Worm (Caenorhabditis elegans) whole organism, midembryonic: ENCODE results near the gene lgc-48.

Experiments
- T22C8.4 ChIP-seq: fragments of 200-800 bp; sonication (Bioruptor generic); IDR thresholded peaks from 2 replicates; pipeline ENCODE4 v1.3.6; 2022; ENCODE audit warnings: missing genetic modification characterization, missing compliant biosample characterization
- cog-1 ChIP-seq: sonication (generic microtip); optimal IDR thresholded peaks from 2 replicates; lab custom pipeline; 2016; ENCODE audit warnings: missing genetic modification characterization, missing compliant biosample characterization
- flt-1 ChIP-seq: fragments of 200-800 bp; sonication (Bioruptor generic); IDR thresholded peaks from 2 replicates; pipeline ENCODE4 v1.3.6; 2022; ENCODE audit warnings: missing genetic modification characterization, missing compliant biosample characterization
- klf-2 ChIP-seq: fragments of 200-800 bp; sonication (Bioruptor generic); conservative IDR thresholded peaks from 2 replicates; pipeline ENCODE4 v1.3.6; 2022; ENCODE audit warnings: missing genetic modification reagents, missing genetic modification characterization, missing compliant biosample characterization
- ref-1 ChIP-seq: fragments of 200-800 bp; sonication (Bioruptor generic); conservative IDR thresholded peaks from 2 replicates; pipeline ENCODE4 v1.3.6; 2022; ENCODE audit warnings: missing genetic modification reagents, missing genetic modification characterization, missing compliant biosample characterization
- tab-1 ChIP-seq: fragments of 200-800 bp; sonication (Bioruptor generic); IDR thresholded peaks from 2 replicates; pipeline ENCODE4 v1.3.6; 2022; ENCODE audit warnings: missing genetic modification characterization, missing compliant biosample characterization
- ztf-23 ChIP-seq: fragments of 200-800 bp; sonication (Bioruptor generic); IDR thresholded peaks from 2 replicates; pipeline ENCODE4 v1.3.6; 2022; ENCODE audit warnings: missing genetic modification reagents, missing genetic modification characterization, missing compliant biosample characterization
- ztf-29 ChIP-seq: fragments of 200-800 bp; sonication (Bioruptor generic); IDR thresholded peaks from 2 replicates; pipeline ENCODE4 v1.3.6; 2022; ENCODE audit warnings: missing genetic modification reagents, missing genetic modification characterization, missing compliant biosample characterization

DNA sequence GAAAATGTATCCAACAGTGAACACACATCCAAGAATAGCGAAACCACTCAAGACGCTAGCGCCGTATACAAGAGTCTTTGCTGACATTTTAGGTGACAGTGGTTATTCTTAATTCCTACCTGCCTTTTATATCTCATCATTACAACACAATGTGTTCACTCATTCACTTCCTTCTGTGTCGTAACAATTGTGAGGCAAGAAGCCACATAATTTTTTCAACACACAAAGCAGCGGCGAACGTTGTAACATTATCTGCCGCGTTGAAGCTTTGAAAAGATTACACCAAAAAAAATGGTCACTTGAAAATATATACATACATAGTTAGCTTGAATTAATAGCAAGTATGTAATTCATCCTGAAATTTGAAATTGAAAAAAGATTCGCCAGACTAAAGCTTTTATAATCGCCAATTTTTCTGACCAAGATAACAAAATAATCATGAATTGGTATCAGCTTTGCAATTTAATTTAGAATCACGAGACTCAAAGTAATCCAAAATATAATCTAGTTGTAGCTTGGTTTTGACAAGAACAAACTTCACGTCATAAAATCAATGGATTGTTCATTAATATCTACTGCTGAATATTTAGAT, 22.0 kb upstream of the lgc-48 start, which contains the start of the genes col-161 and srh-18:
- TF ChIP-seq flt-1 (GFP tag; lab: Robert Waterston, UW) (no peak), cog-1 (no peak), ref-1 (no peak), klf-2 (GFP tag; lab: Robert Waterston, UW) (no peak), T22C8.4 (no peak), ztf-29 (no peak), ztf-23 (GFP tag; lab: Robert Waterston, UW) (no peak), tab-1 (no peak)
